Worm (Caenorhabditis elegans): Measurements from ENCODE around the gene R05D3.3.

DNA sequence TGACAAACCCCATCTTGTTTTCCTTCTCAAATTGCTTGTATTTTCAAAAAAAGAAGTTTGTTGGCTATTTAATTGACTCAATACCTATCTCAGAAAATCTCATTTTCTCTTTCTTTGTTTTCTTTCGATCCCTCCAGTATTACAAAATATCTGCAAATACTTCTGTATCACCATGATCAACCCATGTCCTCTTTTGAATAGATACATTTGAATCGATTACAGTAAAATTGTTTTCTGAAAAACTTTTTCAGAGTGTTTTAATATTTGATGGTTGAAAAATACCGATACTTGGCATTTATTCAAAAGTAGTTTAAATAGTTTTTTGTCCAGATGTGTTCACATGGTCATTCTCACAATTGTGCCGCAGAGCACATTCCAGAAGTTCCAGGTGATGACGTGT is 45.4 kb downstream of the R05D3.3 start, which contains the start of gene ZK353.9:
- TF ChIP-seq ets-7 (tag; optimal IDR thresholded peaks at IDR 0.05): no peak
- TF ChIP-seq tbx-37 (GFP tag; conservative IDR thresholded peaks at IDR 0.05): no peak
- no peak for TF ChIP-seq ceh-13 (GFP tag; optimal IDR thresholded peaks at IDR 0.05)
- TF ChIP-seq hmbx-1 (tag; optimal IDR thresholded peaks at IDR 0.05): no peak
- no peak for TF ChIP-seq ama-1 (optimal IDR thresholded peaks at IDR 0.05)
